Fruit fly (Drosophila melanogaster) whole organism: Measurements from ENCODE around the gene Tsen2.

ENCODE experiments used
- CG8478 ChIP-seq: fragments of >200 bp; optimal IDR thresholded peaks from 2 replicates; lab custom pipeline; 2018; ENCODE audit warnings: inconsistent platforms
- Dll ChIP-seq: fragments of >200 bp; optimal IDR thresholded peaks from 2 replicates; lab custom pipeline; 2017
- EcR ChIP-seq, 2 experiments: fragments of >200 bp; optimal IDR thresholded peaks; 2 replicates each; lab custom pipeline; 2017; ENCODE audit warnings: missing biosample characterization in 2 of 2, missing genetic modification characterization in 2 of 2, missing genetic modification reagents in 2 of 2
- pan ChIP-seq: fragments of >200 bp; optimal IDR thresholded peaks from 2 replicates; lab custom pipeline; 2017
- psq ChIP-seq: fragments of >200 bp; optimal IDR thresholded peaks from 2 replicates; lab custom pipeline; 2017
- usp ChIP-seq: fragments of >200 bp; optimal IDR thresholded peaks from 2 replicates; lab custom pipeline; 2017; ENCODE audit warnings: missing biosample characterization, missing genetic modification characterization, mixed read lengths

The Tsen2 gene

dm6 chr2L:16718446-16719173, 11.0 kb upstream of the Tsen2 start:
- TF ChIP-seq EcR (GFP tag; optimal IDR thresholded peaks at IDR 0.05; lab: Kevin White, UChicago) (no peak), CG8478 (lab: Kevin White, UChicago) (no peak), pan (lab: Kevin White, UChicago) (no peak), Dll (no peak), psq (lab: Kevin White, UChicago) (no peak), usp (GFP tag; lab: Kevin White, UChicago) (no peak)

dm6 chr2L:16719643-16720515, 9.7 kb upstream of the Tsen2 start, which contains the start of gene Cyt-c-p:
Gene Cyt-c-p, plus strand, starts transcription at chr2L:16719932.
- no peak for TF ChIP-seq EcR (GFP tag; optimal IDR thresholded peaks at IDR 0.05; lab: Kevin White, UChicago)
- no peak for TF ChIP-seq pan (lab: Kevin White, UChicago)

- TF ChIP-seq usp (GFP tag; lab: Kevin White, UChicago) (no peak), psq (lab: Kevin White, UChicago) (no peak), EcR (GFP tag; optimal IDR thresholded peaks at IDR 0.05; lab: Kevin White, UChicago) (no peak), pan (lab: Kevin White, UChicago) (no peak), CG8478 (lab: Kevin White, UChicago) (no peak), Dll (no peak)
These were observed 8.6 kb upstream of the Tsen2 start for dm6 chr2L:16720707-16721700.

- TF ChIP-seq psq (lab: Kevin White, UChicago) (no peak), CG8478 (lab: Kevin White, UChicago) (no peak), pan (lab: Kevin White, UChicago) (no peak), EcR (GFP tag; optimal IDR thresholded peaks at IDR 0.05; lab: Kevin White, UChicago) (no peak), usp (GFP tag; lab: Kevin White, UChicago) (no peak), Dll (no peak)
These were observed 7.0 kb upstream of the Tsen2 start for dm6 chr2L:16722596-16722995.

dm6 chr2L:16727578-16728023, 2.0 kb upstream of the Tsen2 start, which contains the start of gene VhaSFD:
Gene VhaSFD, minus strand, starts transcription at chr2L:16727826.
- TF ChIP-seq Dll = no peak
- TF ChIP-seq usp (GFP tag; lab: Kevin White, UChicago) = no peak
- no peak for TF ChIP-seq EcR (GFP tag; optimal IDR thresholded peaks at IDR 0.05; lab: Kevin White, UChicago)
- TF ChIP-seq psq (lab: Kevin White, UChicago) = no peak
- no peak for TF ChIP-seq pan (lab: Kevin White, UChicago)
- no peak for TF ChIP-seq CG8478 (lab: Kevin White, UChicago)

dm6 chr2L:16730939-16731338, 1.4 kb downstream of the Tsen2 start, which contains the start of gene CG17996:
Gene CG17996, minus strand, starts transcription at chr2L:16731039.
- TF ChIP-seq EcR (GFP tag; optimal IDR thresholded peaks at IDR 0.05; lab: Kevin White, UChicago) = no peak
- TF ChIP-seq pan (lab: Kevin White, UChicago) = no peak
- TF ChIP-seq usp (GFP tag; lab: Kevin White, UChicago) = no peak
- no peak for TF ChIP-seq psq (lab: Kevin White, UChicago)
- no peak for TF ChIP-seq CG8478 (lab: Kevin White, UChicago)
- no peak for TF ChIP-seq Dll

- TF ChIP-seq Dll (no peak), EcR (GFP tag; optimal IDR thresholded peaks at IDR 0.05; lab: Kevin White, UChicago) (no peak), CG8478 (lab: Kevin White, UChicago) (no peak), pan (lab: Kevin White, UChicago) (no peak), psq (lab: Kevin White, UChicago) (no peak), usp (GFP tag; lab: Kevin White, UChicago) (no peak)
These were observed 2.2 kb downstream of the Tsen2 start, which contains the start of gene Prosbeta4 for dm6 chr2L:16731799-16732198. Gene Prosbeta4, minus strand, starts transcription at chr2L:16732133.

- TF ChIP-seq EcR (GFP tag; optimal IDR thresholded peaks at IDR 0.05; lab: Kevin White, UChicago) (no peak), Dll (no peak), CG8478 (lab: Kevin White, UChicago) (no peak)
These were observed 2.8 kb downstream of the Tsen2 start, which contains the start of gene Nubp1 for dm6 chr2L:16732338-16732892. Gene Nubp1, plus strand, starts transcription at chr2L:16732550.

- TF ChIP-seq Dll = no peak
- TF ChIP-seq EcR (GFP tag; optimal IDR thresholded peaks at IDR 0.05; lab: Kevin White, UChicago) = no peak
- TF ChIP-seq usp (GFP tag; lab: Kevin White, UChicago) = no peak
- no peak for TF ChIP-seq psq (lab: Kevin White, UChicago)
- no peak for TF ChIP-seq CG8478 (lab: Kevin White, UChicago)
- no peak for TF ChIP-seq pan (lab: Kevin White, UChicago)
These were observed 8.8 kb downstream of the Tsen2 start, which contains the start of the genes glu and ChLD3 for dm6 chr2L:16738206-16738900. Gene glu, minus strand, starts transcription at chr2L:16738388. Gene ChLD3, plus strand, starts transcription at chr2L:16738850.
